Worm (Caenorhabditis elegans) whole organism, L1 larva: ENCODE data around the gene srm-6.

ENCODE experiments used
- C34B4.2 ChIP-seq: sonication (generic microtip); optimal IDR thresholded peaks from 2 replicates; lab custom pipeline; 2017; ENCODE audit warnings: mild to moderate bottlenecking, missing genetic modification characterization, missing compliant biosample characterization
- aha-1 ChIP-seq: fragments of 150-350 bp; optimal IDR thresholded peaks from 2 replicates; lab custom pipeline; 2014; ENCODE audit warnings: missing biosample characterization, missing genetic modification characterization
- ama-1 ChIP-seq: fragments of 150-350 bp; optimal IDR thresholded peaks from 2 replicates; lab custom pipeline; 2014
- ces-1 ChIP-seq: fragments of 150-350 bp; optimal IDR thresholded peaks from 2 replicates; lab custom pipeline; 2014; ENCODE audit warnings: missing biosample characterization, missing genetic modification reagents, missing genetic modification characterization
- fkh-10 ChIP-seq: sonication (generic microtip); optimal IDR thresholded peaks from 2 replicates; lab custom pipeline; 2017; ENCODE audit warnings: missing biosample characterization, missing genetic modification reagents, missing genetic modification characterization
- hlh-4 ChIP-seq: sonication (generic microtip); optimal IDR thresholded peaks from 2 replicates; lab custom pipeline; 2016; ENCODE audit warnings: mild to moderate bottlenecking, missing genetic modification characterization, missing compliant biosample characterization
- mdl-1 ChIP-seq, 2 experiments: fragments of 150-350 bp; optimal IDR thresholded peaks; 2 replicates each; lab custom pipeline; 2014 to 2017; ENCODE audit warnings: missing biosample characterization in 2 of 2, missing genetic modification characterization in 2 of 2, inconsistent platforms in 1 of 2
- nhr-11 ChIP-seq: fragments of 150-350 bp; optimal IDR thresholded peaks from 2 replicates; lab custom pipeline; 2014; ENCODE audit warnings: missing biosample characterization, missing genetic modification characterization
- nhr-237 ChIP-seq: fragments of 150-350 bp; optimal IDR thresholded peaks from 2 replicates; lab custom pipeline; 2014; ENCODE audit warnings: missing biosample characterization, missing genetic modification characterization
- nhr-77 ChIP-seq: fragments of 150-350 bp; optimal IDR thresholded peaks from 2 replicates; lab custom pipeline; 2014; ENCODE audit warnings: missing biosample characterization, missing genetic modification characterization
- snu-23 ChIP-seq: sonication (generic microtip); optimal IDR thresholded peaks from 2 replicates; lab custom pipeline; 2016; ENCODE audit warnings: missing genetic modification characterization, missing compliant biosample characterization
- tbx-2 ChIP-seq: sonication (generic microtip); optimal IDR thresholded peaks from 2 replicates; lab custom pipeline; 2016; ENCODE audit warnings: missing genetic modification characterization, missing compliant biosample characterization

ce11 chrV:14355738-14356368 lies 19.1 kb downstream of the srm-6 start, which contains the start of gene cyn-1:
- peak; percentile 91 for TF ChIP-seq snu-23 (GFP tag; lab: Kevin White, UChicago)
- TF ChIP-seq fkh-10 (GFP tag; lab: Kevin White, UChicago) = peak; percentile 67
- TF ChIP-seq nhr-237 (tag; lab: Kevin White, UChicago) = peak; percentile 26
- peak in 1 of 2 experiments; percentile 63 for TF ChIP-seq mdl-1 (tag; optimal IDR thresholded peaks at IDR 0.05; lab: Kevin White, UChicago)
- peak; percentile 87 for TF ChIP-seq tbx-2 (tag; lab: Kevin White, UChicago)
- no peak for TF ChIP-seq ces-1 (GFP tag; lab: Kevin White, UChicago)
- no peak for TF ChIP-seq C34B4.2 (tag; lab: Kevin White, UChicago)
- TF ChIP-seq aha-1 (tag; lab: Kevin White, UChicago) = peak; percentile 29
- TF ChIP-seq ama-1 = peak; percentile 66
- peak; percentile 52 for TF ChIP-seq nhr-11
- peak; percentile 71 for TF ChIP-seq nhr-77 (tag; lab: Kevin White, UChicago)
- TF ChIP-seq hlh-4 (tag; lab: Kevin White, UChicago) = no peak
